Comparison of ENCODE assay signal across 1 fruit fly cellular context in genomic region chr2L:6717460-6717859, dm6.
TF ChIP-seq lines count a peak whose summit lies in the region.

Aatf (plus strand) TSS chr2L:6717625.

TF ChIP-seq in whole organism, embryonic, 481 proteins besides CTCF, POLR2A, EP300 and RAD21 (continued from another document):
- TF ChIP-seq CG13775 (GFP tag; optimal IDR thresholded peaks at IDR 0.05; lab: Kevin White, UChicago), result no peak
- no peak for TF ChIP-seq CG6813 (GFP tag; optimal IDR thresholded peaks at IDR 0.05; lab: Kevin White, UChicago)
- no peak for TF ChIP-seq CG7745 (tag; optimal IDR thresholded peaks at IDR 0.05; lab: Kevin White, UChicago)
- TF ChIP-seq E2f2 (GFP tag; IDR thresholded peaks at IDR 0.05; lab: Robert Waterston, UW), result peak; percentile 99
- TF ChIP-seq CG12659 (GFP tag; optimal IDR thresholded peaks at IDR 0.05; lab: Kevin White, UChicago), result peak; percentile 45
- TF ChIP-seq CG14860 (GFP tag; IDR thresholded peaks at IDR 0.05; lab: Robert Waterston, UW; ENCODE audit: partially characterized antibody), result peak; percentile 59; the same call in 2 of the 3 replicates
- peak; percentile 74 for TF ChIP-seq Doc3 (GFP tag; IDR thresholded peaks at IDR 0.05; lab: Robert Waterston, UW; ENCODE audit: partially characterized antibody)
- TF ChIP-seq CG15696 (tag; optimal IDR thresholded peaks at IDR 0.05; lab: Kevin White, UChicago), result no peak
- TF ChIP-seq CG7271 (tag; optimal IDR thresholded peaks at IDR 0.05; lab: Kevin White, UChicago), result peak; percentile 7
- no peak for TF ChIP-seq CG11560 (tag; IDR thresholded peaks at IDR 0.05; lab: Robert Waterston, UW)
- TF ChIP-seq lmd (GFP tag; IDR thresholded peaks at IDR 0.05; lab: Robert Waterston, UW), result no peak
- peak; percentile 71 for TF ChIP-seq CG15514 (GFP tag; optimal IDR thresholded peaks at IDR 0.05; lab: Kevin White, UChicago)
- TF ChIP-seq ab (GFP tag; optimal IDR thresholded peaks at IDR 0.05; lab: Kevin White, UChicago), result no peak
- no peak for TF ChIP-seq CG15073 (GFP tag; optimal IDR thresholded peaks at IDR 0.05; lab: Kevin White, UChicago)
- peak; percentile 92 for TF ChIP-seq MESR4 (GFP tag; optimal IDR thresholded peaks at IDR 0.05; lab: Kevin White, UChicago)
- peak; percentile 80; the same call in 2 of the 4 replicates for TF ChIP-seq chinmo (GFP tag; IDR thresholded peaks at IDR 0.05; lab: Robert Waterston, UW; ENCODE audit: partially characterized antibody)
- TF ChIP-seq CG3847 (GFP tag; IDR thresholded peaks at IDR 0.05; lab: Robert Waterston, UW), result peak; percentile 36; the same call in 1 of the 2 replicates
- peak; percentile 3 for TF ChIP-seq CG12155 (GFP tag; optimal IDR thresholded peaks at IDR 0.05; lab: Kevin White, UChicago)
- TF ChIP-seq bowl (GFP tag; IDR thresholded peaks at IDR 0.05; lab: Robert Waterston, UW), result no peak
- TF ChIP-seq Opbp (GFP tag; IDR thresholded peaks at IDR 0.05; lab: Robert Waterston, UW; ENCODE audit: partially characterized antibody), result peak; percentile 82; the same call in 2 of the 3 replicates
- peak; percentile 89 for TF ChIP-seq amos (GFP tag; IDR thresholded peaks at IDR 0.05; lab: Robert Waterston, UW; ENCODE audit: partially characterized antibody)
- peak; percentile 56 for TF ChIP-seq CG4617 (GFP tag; optimal IDR thresholded peaks at IDR 0.05; lab: Kevin White, UChicago; ENCODE audit: borderline replicate concordance)
- peak in 1 of 2 experiments; percentile 27 for TF ChIP-seq Pdp1 (GFP tag; optimal IDR thresholded peaks at IDR 0.05; lab: Kevin White, UChicago)
- TF ChIP-seq Stat92E (GFP tag; optimal IDR thresholded peaks at IDR 0.05; lab: Kevin White, UChicago), result peak in 1 of 3 experiments; percentile 15
- peak; percentile 81 for TF ChIP-seq CG2116 (GFP tag; optimal IDR thresholded peaks at IDR 0.05; lab: Kevin White, UChicago)
- no peak for TF ChIP-seq scrt (GFP tag; optimal IDR thresholded peaks at IDR 0.05; lab: Kevin White, UChicago)
- TF ChIP-seq Max (GFP tag; optimal IDR thresholded peaks at IDR 0.05; lab: Kevin White, UChicago), result peak; percentile 66
- peak; percentile 60; the same call in 1 of the 3 replicates for TF ChIP-seq mld (GFP tag; IDR thresholded peaks at IDR 0.05; lab: Robert Waterston, UW; ENCODE audit: partially characterized antibody)
- peak; percentile 8 for TF ChIP-seq Ets97D (GFP tag; optimal IDR thresholded peaks at IDR 0.05; lab: Kevin White, UChicago)
- TF ChIP-seq CG33213 (GFP tag; optimal IDR thresholded peaks at IDR 0.05; lab: Kevin White, UChicago), result peak; percentile 28
- no peak for TF ChIP-seq Nf-YA (GFP tag; IDR thresholded peaks at IDR 0.05; lab: Robert Waterston, UW)
- peak; percentile 94 for TF ChIP-seq dm (GFP tag; optimal IDR thresholded peaks at IDR 0.05; lab: Kevin White, UChicago)
- TF ChIP-seq Sin3A (optimal IDR thresholded peaks at IDR 0.05; lab: Kevin White, UChicago), result peak; percentile 21
- peak; percentile 88 for TF ChIP-seq pzg (GFP tag; optimal IDR thresholded peaks at IDR 0.05; lab: Kevin White, UChicago)
- peak; percentile 83 for TF ChIP-seq Scr (GFP tag; IDR thresholded peaks at IDR 0.05; lab: Robert Waterston, UW; ENCODE audit: partially characterized antibody)
- TF ChIP-seq knrl (GFP tag; IDR thresholded peaks at IDR 0.05; lab: Robert Waterston, UW; ENCODE audit: partially characterized antibody), result peak; percentile 80
- peak; percentile 45; the same call in 1 of the 3 replicates for TF ChIP-seq CG34422 (GFP tag; IDR thresholded peaks at IDR 0.05; lab: Robert Waterston, UW)
- TF ChIP-seq sens (GFP tag; lab: Kevin White, UChicago), result peak; percentile 77
- peak; percentile 89 for TF ChIP-seq Dll (GFP tag; IDR thresholded peaks at IDR 0.05; lab: Robert Waterston, UW; ENCODE audit: partially characterized antibody)
- peak; percentile 85 for TF ChIP-seq CG42726 (GFP tag; IDR thresholded peaks at IDR 0.05; lab: Robert Waterston, UW; ENCODE audit: partially characterized antibody)
- TF ChIP-seq vvl (GFP tag; IDR thresholded peaks at IDR 0.05; lab: Robert Waterston, UW), result no peak
- 0 out of 2 replicates have a peak, but pooled peaks have one; percentile 33 for TF ChIP-seq Atf6 (GFP tag; IDR thresholded peaks at IDR 0.05; lab: Robert Waterston, UW)
- TF ChIP-seq zen2 (GFP tag; IDR thresholded peaks at IDR 0.05; lab: Robert Waterston, UW; ENCODE audit: partially characterized antibody), result peak; percentile 77
- peak; percentile 65; the same call in 1 of the 2 replicates for TF ChIP-seq nerfin-2 (GFP tag; IDR thresholded peaks at IDR 0.05; lab: Robert Waterston, UW; ENCODE audit: partially characterized antibody)
- TF ChIP-seq CG17829 (tag; optimal IDR thresholded peaks at IDR 0.05; lab: Kevin White, UChicago), result peak; percentile 22
- peak; percentile 5 for TF ChIP-seq ems (GFP tag; optimal IDR thresholded peaks at IDR 0.05; lab: Kevin White, UChicago)
- TF ChIP-seq lilli (GFP tag; optimal IDR thresholded peaks at IDR 0.05; lab: Kevin White, UChicago), result peak; percentile 6
- TF ChIP-seq Dbx (GFP tag; IDR thresholded peaks at IDR 0.05; lab: Robert Waterston, UW), result peak; percentile 52; the same call in 2 of the 3 replicates
- TF ChIP-seq sd (tag; optimal IDR thresholded peaks at IDR 0.05; lab: Kevin White, UChicago), result peak; percentile 55
- TF ChIP-seq Lhr (GFP tag; optimal IDR thresholded peaks at IDR 0.05; lab: Kevin White, UChicago), result peak; percentile 24
- TF ChIP-seq chn (GFP tag; optimal IDR thresholded peaks at IDR 0.05; lab: Kevin White, UChicago), result no peak
- peak; percentile 97 for TF ChIP-seq Sry-δ (GFP tag; optimal IDR thresholded peaks at IDR 0.05; lab: Kevin White, UChicago)
- peak; percentile 71; the same call in 2 of the 3 replicates for TF ChIP-seq CG7963 (GFP tag; IDR thresholded peaks at IDR 0.05; lab: Robert Waterston, UW; ENCODE audit: partially characterized antibody)
- peak; percentile 28; the same call in 1 of the 3 replicates for TF ChIP-seq row (GFP tag; IDR thresholded peaks at IDR 0.05; lab: Robert Waterston, UW)
- TF ChIP-seq HmgZ (tag; optimal IDR thresholded peaks at IDR 0.05; lab: Kevin White, UChicago), result peak; percentile 32
- TF ChIP-seq CkIIα-i1 (GFP tag; IDR thresholded peaks at IDR 0.05; lab: Robert Waterston, UW), result no peak
- peak; percentile 64 for TF ChIP-seq CG1603 (tag; optimal IDR thresholded peaks at IDR 0.05; lab: Kevin White, UChicago)
- peak; percentile 84 for TF ChIP-seq MBD-R2 (GFP tag; IDR thresholded peaks at IDR 0.05; lab: Robert Waterston, UW)
- peak; percentile 89 for TF ChIP-seq unc-4 (GFP tag; IDR thresholded peaks at IDR 0.05; lab: Robert Waterston, UW; ENCODE audit: partially characterized antibody)
- no peak for TF ChIP-seq HmgD (GFP tag; optimal IDR thresholded peaks at IDR 0.05; lab: Kevin White, UChicago)
- TF ChIP-seq CG9797 (GFP tag; optimal IDR thresholded peaks at IDR 0.05; lab: Kevin White, UChicago), result peak; percentile 90
- TF ChIP-seq sug (tag; optimal IDR thresholded peaks at IDR 0.05; lab: Kevin White, UChicago), result peak; percentile 3
- TF ChIP-seq phol (tag; optimal IDR thresholded peaks at IDR 0.05; lab: Kevin White, UChicago), result peak; percentile 37
- TF ChIP-seq esg (GFP tag; conservative IDR thresholded peaks at IDR 0.05; lab: Robert Waterston, UW), result no peak
- TF ChIP-seq CG14710 (tag; optimal IDR thresholded peaks at IDR 0.05; lab: Kevin White, UChicago), result peak; percentile 63
- TF ChIP-seq CG8089 (GFP tag; optimal IDR thresholded peaks at IDR 0.05; lab: Kevin White, UChicago), result no peak
- TF ChIP-seq tna (GFP tag; IDR thresholded peaks at IDR 0.05; lab: Robert Waterston, UW; ENCODE audit: partially characterized antibody), result peak; percentile 72
- peak; percentile 13 for TF ChIP-seq Antp (GFP tag; optimal IDR thresholded peaks at IDR 0.05; lab: Kevin White, UChicago)
- peak; percentile 50 for TF ChIP-seq CG10267 (tag; optimal IDR thresholded peaks at IDR 0.05; lab: Kevin White, UChicago)
- TF ChIP-seq CG4820 (GFP tag; optimal IDR thresholded peaks at IDR 0.05; lab: Kevin White, UChicago), result no peak
- peak; percentile 85 for TF ChIP-seq hbn (GFP tag; IDR thresholded peaks at IDR 0.05; lab: Robert Waterston, UW; ENCODE audit: partially characterized antibody)
- TF ChIP-seq her (GFP tag; optimal IDR thresholded peaks at IDR 0.05; lab: Kevin White, UChicago), result peak; percentile 11
- no peak for TF ChIP-seq CG4424 (GFP tag; optimal IDR thresholded peaks at IDR 0.05; lab: Kevin White, UChicago)
- TF ChIP-seq CG34224 (GFP tag; IDR thresholded peaks at IDR 0.05; lab: Robert Waterston, UW; ENCODE audit: partially characterized antibody), result peak; percentile 88
- peak in 1 of 2 experiments; percentile 30 for TF ChIP-seq crp (GFP tag; optimal IDR thresholded peaks at IDR 0.05; lab: Kevin White, UChicago)
- TF ChIP-seq lab (GFP tag; optimal IDR thresholded peaks at IDR 0.05; lab: Kevin White, UChicago), result no peak
- TF ChIP-seq CG17186 (GFP tag; optimal IDR thresholded peaks at IDR 0.05; lab: Kevin White, UChicago), result peak; percentile 72
- peak; percentile 55 for TF ChIP-seq stwl (tag; optimal IDR thresholded peaks at IDR 0.05; lab: Kevin White, UChicago)
- peak; percentile 79 for TF ChIP-seq CG16813 (GFP tag; IDR thresholded peaks at IDR 0.05; lab: Robert Waterston, UW; ENCODE audit: partially characterized antibody)
- TF ChIP-seq Ets65A (GFP tag; lab: Kevin White, UChicago), result peak; percentile 51
- peak; percentile 64 for TF ChIP-seq ato (GFP tag; IDR thresholded peaks at IDR 0.05; lab: Robert Waterston, UW; ENCODE audit: partially characterized antibody)
- no peak for TF ChIP-seq gro (GFP tag; optimal IDR thresholded peaks at IDR 0.05; lab: Kevin White, UChicago)
- TF ChIP-seq BEAF-32 (GFP tag; optimal IDR thresholded peaks at IDR 0.05; lab: Kevin White, UChicago), result peak; percentile 88
- TF ChIP-seq bbx (GFP tag; IDR thresholded peaks at IDR 0.05; lab: Robert Waterston, UW; ENCODE audit: partially characterized antibody), result peak; percentile 83
- peak; percentile 90 for TF ChIP-seq Dref (GFP tag; IDR thresholded peaks at IDR 0.05; lab: Robert Waterston, UW)
- no peak for TF ChIP-seq CG1529 (GFP tag; optimal IDR thresholded peaks at IDR 0.05; lab: Kevin White, UChicago)
- TF ChIP-seq CG6791 (GFP tag; IDR thresholded peaks at IDR 0.05; lab: Robert Waterston, UW; ENCODE audit: partially characterized antibody), result peak; percentile 78
